Worm (Caenorhabditis elegans) whole organism, L4/young adult: Measurements from ENCODE around the gene ubc-20.

Source experiments
- W03F9.2 ChIP-seq: fragments of 150-350 bp; optimal IDR thresholded peaks from 2 replicates; lab custom pipeline; 2014; ENCODE audit warnings: missing biosample characterization, missing genetic modification characterization
- dao-5 ChIP-seq: sonication (generic microtip); optimal IDR thresholded peaks from 2 replicates; lab custom pipeline; 2016; ENCODE audit warnings: missing genotype, missing genetic modification characterization, moderate library complexity, missing compliant biosample characterization
- him-1 ChIP-seq: sonication (generic microtip); optimal IDR thresholded peaks from 2 replicates; lab custom pipeline; 2016; ENCODE audit warnings: missing genotype, missing genetic modification reagents, missing genetic modification characterization, missing compliant biosample characterization

The ubc-20 gene

ce11 chrIII:165390-165789, 23.2 kb upstream of the ubc-20 start, which contains the start of gene F40G9.7:
F40G9.7 (plus strand) TSS chrIII:165690.
- TF ChIP-seq him-1 (tag; lab: Kevin White, UChicago) (no peak), dao-5 (tag; lab: Kevin White, UChicago) (no peak), W03F9.2 (tag; lab: Kevin White, UChicago) (no peak)

ce11 chrIII:169478-169877, 19.2 kb upstream of the ubc-20 start, which contains the start of gene F40G9.18:
F40G9.18 (minus strand) TSS chrIII:169578.
- no peak for TF ChIP-seq W03F9.2 (tag; lab: Kevin White, UChicago)
- TF ChIP-seq him-1 (tag; lab: Kevin White, UChicago): no peak
- no peak for TF ChIP-seq dao-5 (tag; lab: Kevin White, UChicago)

- TF ChIP-seq him-1 (tag; lab: Kevin White, UChicago): no peak
- no peak for TF ChIP-seq dao-5 (tag; lab: Kevin White, UChicago)
- TF ChIP-seq W03F9.2 (tag; lab: Kevin White, UChicago): no peak
Measured at ce11 chrIII:171617-172016, 17.0 kb upstream of the ubc-20 start, which contains the start of the genes F40G9.9 and F40G9.12. F40G9.9 (minus strand) TSS chrIII:171717. F40G9.12 (plus strand) TSS chrIII:171847.

ce11 chrIII:173501-173900, 15.1 kb upstream of the ubc-20 start, which contains the start of gene F40G9.19:
F40G9.19 (plus strand) TSS chrIII:173801.
- no peak for TF ChIP-seq him-1 (tag; lab: Kevin White, UChicago)
- no peak for TF ChIP-seq dao-5 (tag; lab: Kevin White, UChicago)

- TF ChIP-seq dao-5 (tag; lab: Kevin White, UChicago): no peak
- TF ChIP-seq W03F9.2 (tag; lab: Kevin White, UChicago): no peak
- no peak for TF ChIP-seq him-1 (tag; lab: Kevin White, UChicago)
Measured at ce11 chrIII:175733-176132, 12.9 kb upstream of the ubc-20 start, which contains the start of gene clec-148. clec-148 (minus strand) TSS chrIII:175833.

- no peak for TF ChIP-seq dao-5 (tag; lab: Kevin White, UChicago)
- no peak for TF ChIP-seq W03F9.2 (tag; lab: Kevin White, UChicago)
- no peak for TF ChIP-seq him-1 (tag; lab: Kevin White, UChicago)
Measured at ce11 chrIII:177715-178114, 10.9 kb upstream of the ubc-20 start, which contains the start of gene F40G9.14. F40G9.14 (minus strand) TSS chrIII:177815.

- TF ChIP-seq dao-5 (tag; lab: Kevin White, UChicago) (no peak), W03F9.2 (tag; lab: Kevin White, UChicago) (no peak), him-1 (tag; lab: Kevin White, UChicago) (no peak)
Measured at ce11 chrIII:178126-178525, 10.5 kb upstream of the ubc-20 start.

- no peak for TF ChIP-seq dao-5 (tag; lab: Kevin White, UChicago)
- TF ChIP-seq W03F9.2 (tag; lab: Kevin White, UChicago): no peak
- no peak for TF ChIP-seq him-1 (tag; lab: Kevin White, UChicago)
Measured at ce11 chrIII:179123-179592, 9.5 kb upstream of the ubc-20 start, which contains the start of gene F40G9.6. F40G9.6 (plus strand) TSS chrIII:179542.

- TF ChIP-seq dao-5 (tag; lab: Kevin White, UChicago) (no peak), him-1 (tag; lab: Kevin White, UChicago) (no peak), W03F9.2 (tag; lab: Kevin White, UChicago) (no peak)
Measured at ce11 chrIII:180963-181362, 7.7 kb upstream of the ubc-20 start, which contains the start of gene F40G9.5. F40G9.5 (plus strand) TSS chrIII:181263.

- TF ChIP-seq dao-5 (tag; lab: Kevin White, UChicago) (no peak), him-1 (tag; lab: Kevin White, UChicago) (no peak), W03F9.2 (tag; lab: Kevin White, UChicago) (no peak)
Measured at ce11 chrIII:182080-182479, 6.6 kb upstream of the ubc-20 start, which contains the start of gene F40G9.15. F40G9.15 (plus strand) TSS chrIII:182380.

ce11 chrIII:183072-183471, 5.6 kb upstream of the ubc-20 start:
- TF ChIP-seq dao-5 (tag; lab: Kevin White, UChicago) (no peak), W03F9.2 (tag; lab: Kevin White, UChicago) (no peak), him-1 (tag; lab: Kevin White, UChicago) (no peak)

- TF ChIP-seq W03F9.2 (tag; lab: Kevin White, UChicago) (no peak), him-1 (tag; lab: Kevin White, UChicago) (no peak), dao-5 (tag; lab: Kevin White, UChicago) (no peak)
Measured at ce11 chrIII:184335-184734, 4.3 kb upstream of the ubc-20 start.

- TF ChIP-seq W03F9.2 (tag; lab: Kevin White, UChicago) (no peak), him-1 (tag; lab: Kevin White, UChicago) (no peak), dao-5 (tag; lab: Kevin White, UChicago) (no peak)
Measured at ce11 chrIII:187829-188228, 809 bp upstream of the ubc-20 start, which contains the start of gene mxl-2. mxl-2 (minus strand) TSS chrIII:188131.

ce11 chrIII:189280-189679, 642 bp downstream of the ubc-20 start:
- TF ChIP-seq dao-5 (tag; lab: Kevin White, UChicago) (no peak), him-1 (tag; lab: Kevin White, UChicago) (no peak), W03F9.2 (tag; lab: Kevin White, UChicago) (no peak)
